Worm (Caenorhabditis elegans) whole organism, late embryonic: ENCODE measurements around the gene Y51B9A.5.

Source experiments
- ceh-2 ChIP-seq: sonication (generic microtip); optimal IDR thresholded peaks from 2 replicates; lab custom pipeline; 2016; ENCODE audit warnings: missing genotype, missing genetic modification characterization, missing compliant biosample characterization
- ceh-34 ChIP-seq: sonication (generic microtip); optimal IDR thresholded peaks from 2 replicates; lab custom pipeline; 2016; ENCODE audit warnings: mild to moderate bottlenecking, missing genetic modification characterization, missing compliant biosample characterization
- dmd-4 ChIP-seq: sonication (generic microtip); optimal IDR thresholded peaks from 2 replicates; lab custom pipeline; 2016; ENCODE audit warnings: borderline replicate concordance, missing genetic modification characterization, missing compliant biosample characterization
- ets-4 ChIP-seq: sonication (generic microtip); optimal IDR thresholded peaks from 2 replicates; lab custom pipeline; 2016; ENCODE audit warnings: missing genetic modification characterization, missing compliant biosample characterization
- pha-4 ChIP-seq: fragments of 150-350 bp; optimal IDR thresholded peaks from 2 replicates; lab custom pipeline; 2018; ENCODE audit warnings: missing biosample characterization, missing genetic modification reagents, missing genetic modification characterization
- pros-1 ChIP-seq: fragments of 150-350 bp; optimal IDR thresholded peaks from 2 replicates; lab custom pipeline; 2014; ENCODE audit warnings: missing biosample characterization, missing genetic modification reagents, missing genetic modification characterization

DNA sequence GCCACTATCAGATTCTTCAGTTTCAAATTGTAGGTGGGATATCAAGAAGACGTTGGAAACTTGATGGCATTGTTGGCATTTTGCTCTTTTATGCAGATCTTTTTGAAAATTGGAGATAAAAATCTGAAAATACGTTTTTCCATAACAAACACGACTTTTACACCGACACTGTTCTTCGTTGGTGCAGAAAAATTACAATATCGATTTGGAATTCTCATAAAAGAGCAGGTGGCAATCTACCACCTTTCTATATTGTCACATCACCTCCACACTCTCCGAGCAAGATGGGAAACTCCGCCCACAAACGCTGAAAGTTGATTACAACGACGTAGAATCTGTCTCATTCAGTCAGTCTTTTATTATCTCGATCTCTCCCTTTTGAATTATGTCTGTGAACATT, 3.5 kb downstream of the Y51B9A.5 start, which contains the start of gene arrd-2:
- TF ChIP-seq pros-1 (no peak), dmd-4 (tag; lab: Kevin White, UChicago) (no peak), ceh-2 (tag; lab: Kevin White, UChicago) (no peak), ceh-34 (tag; lab: Kevin White, UChicago) (no peak), ets-4 (no peak), pha-4 (tag; lab: Kevin White, UChicago) (no peak)
